Fruit fly (Drosophila melanogaster) whole organism: ENCODE measurements around the gene CG14259.

Experiments used
- CG8478 ChIP-seq: fragments of >200 bp; optimal IDR thresholded peaks from 2 replicates; lab custom pipeline; 2018; ENCODE audit warnings: inconsistent platforms
- Dll ChIP-seq: fragments of >200 bp; optimal IDR thresholded peaks from 2 replicates; lab custom pipeline; 2017
- EcR ChIP-seq, 2 experiments: fragments of >200 bp; optimal IDR thresholded peaks; 2 replicates each; lab custom pipeline; 2017; ENCODE audit warnings: missing biosample characterization in 2 of 2, missing genetic modification characterization in 2 of 2, missing genetic modification reagents in 2 of 2
- pan ChIP-seq: fragments of >200 bp; optimal IDR thresholded peaks from 2 replicates; lab custom pipeline; 2017
- psq ChIP-seq: fragments of >200 bp; optimal IDR thresholded peaks from 2 replicates; lab custom pipeline; 2017
- usp ChIP-seq: fragments of >200 bp; optimal IDR thresholded peaks from 2 replicates; lab custom pipeline; 2017; ENCODE audit warnings: missing biosample characterization, missing genetic modification characterization, mixed read lengths

CG14259 gene

dm6 chr3R:27106134-27106694, 11.9 kb downstream of the CG14259 start, which contains the start of gene CAH9:
TSS of gene CAH9 (minus strand) at chr3R:27106184.
- TF ChIP-seq EcR (GFP tag; optimal IDR thresholded peaks at IDR 0.05; lab: Kevin White, UChicago) (no peak), CG8478 (lab: Kevin White, UChicago) (no peak), psq (lab: Kevin White, UChicago) (no peak), usp (GFP tag; lab: Kevin White, UChicago) (no peak), pan (lab: Kevin White, UChicago) (no peak), Dll (lab: Kevin White, UChicago) (no peak)

DNA sequence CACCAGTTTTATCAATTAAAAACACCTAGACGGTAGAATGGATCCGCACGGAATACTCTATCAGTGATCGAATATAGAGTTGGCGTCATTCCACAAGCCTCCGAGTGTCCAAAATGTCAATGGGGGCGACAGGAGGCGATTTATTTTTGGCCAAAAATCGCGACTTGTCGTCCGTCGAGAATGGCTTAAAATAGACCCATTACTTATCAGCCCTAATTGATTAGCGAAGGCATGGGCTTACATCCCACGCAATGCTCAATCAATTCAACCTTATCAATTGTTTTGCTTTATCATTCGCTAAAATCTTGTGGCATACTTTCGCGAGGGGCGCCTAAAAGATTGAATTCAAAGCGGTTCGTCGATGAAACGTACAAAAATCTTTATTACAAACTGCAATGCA, 13.8 kb downstream of the CG14259 start:
- TF ChIP-seq psq (lab: Kevin White, UChicago) (no peak), usp (GFP tag; lab: Kevin White, UChicago) (no peak), pan (lab: Kevin White, UChicago) (no peak), CG8478 (lab: Kevin White, UChicago) (no peak), EcR (GFP tag; optimal IDR thresholded peaks at IDR 0.05; lab: Kevin White, UChicago) (no peak), Dll (lab: Kevin White, UChicago) (no peak)

DNA sequence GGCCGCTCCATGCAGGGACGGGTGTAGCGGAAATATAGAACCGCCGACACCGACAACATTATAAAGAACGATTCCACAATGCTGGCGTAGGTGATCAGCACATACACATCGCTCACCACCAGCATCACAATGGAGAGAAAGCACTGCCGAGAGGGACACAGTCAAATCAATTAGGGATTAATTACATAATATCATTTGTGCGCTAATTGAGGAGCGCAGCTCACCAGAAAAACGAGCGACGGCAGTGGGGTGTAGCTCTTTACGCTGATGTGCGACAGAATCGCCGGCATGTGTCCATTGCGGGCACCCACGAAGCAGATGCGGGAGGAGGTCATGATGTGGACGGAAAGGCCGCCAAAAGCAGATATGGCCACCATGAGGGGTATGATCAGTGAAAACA, 15.1 kb downstream of the CG14259 start:
- TF ChIP-seq usp (GFP tag; lab: Kevin White, UChicago) (no peak), Dll (lab: Kevin White, UChicago) (no peak), psq (lab: Kevin White, UChicago) (no peak), pan (lab: Kevin White, UChicago) (no peak), CG8478 (lab: Kevin White, UChicago) (no peak), EcR (GFP tag; optimal IDR thresholded peaks at IDR 0.05; lab: Kevin White, UChicago) (no peak)

- TF ChIP-seq EcR (GFP tag; optimal IDR thresholded peaks at IDR 0.05; lab: Kevin White, UChicago) (peak in 1 of 2 experiments; percentile 72), psq (lab: Kevin White, UChicago) (no peak)
These were observed 17.7 kb downstream of the CG14259 start, which contains the start of the genes gb and CG5815 for dm6 chr3R:27111784-27112602. TSS of gene gb (minus strand) at chr3R:27112270. TSS of gene CG5815 (plus strand) at chr3R:27112566.

- TF ChIP-seq CG8478 (lab: Kevin White, UChicago): no peak
These were observed 22.2 kb downstream of the CG14259 start, which contains the start of the genes CG6066 and CG5880 for dm6 chr3R:27116465-27117092. TSS of gene CG6066 (minus strand) at chr3R:27116707. TSS of gene CG5880 (plus strand) at chr3R:27116745.

DNA sequence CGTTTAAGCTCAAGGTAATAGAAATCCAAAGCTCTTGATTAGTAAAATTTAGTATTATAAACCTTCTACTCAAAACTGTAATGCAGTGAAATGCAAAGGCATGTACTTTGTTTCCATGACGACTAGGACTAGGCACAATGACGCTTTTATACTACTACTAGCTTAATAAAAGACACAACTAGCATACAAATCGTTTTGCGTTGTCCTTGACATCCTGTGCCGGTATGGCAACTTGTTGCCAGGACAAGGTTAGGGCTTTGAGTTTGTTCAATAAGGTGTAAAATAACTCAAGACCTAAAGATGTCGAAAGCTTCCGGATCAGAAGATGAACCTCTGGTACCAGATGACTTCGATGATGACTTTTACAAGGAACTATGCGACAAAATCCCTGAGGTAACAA, 24.0 kb downstream of the CG14259 start, which contains the start of gene CG5882:
TSS of gene CG5882 (plus strand) at position 301 of the 400 bp plus-strand sequence.
- no peak for TF ChIP-seq Dll (lab: Kevin White, UChicago)
- no peak for TF ChIP-seq usp (GFP tag; lab: Kevin White, UChicago)

- TF ChIP-seq CG8478 (lab: Kevin White, UChicago): no peak
- TF ChIP-seq usp (GFP tag; lab: Kevin White, UChicago): no peak
- TF ChIP-seq Dll (lab: Kevin White, UChicago): no peak
- no peak for TF ChIP-seq pan (lab: Kevin White, UChicago)
- TF ChIP-seq psq (lab: Kevin White, UChicago): no peak
- TF ChIP-seq EcR (GFP tag; optimal IDR thresholded peaks at IDR 0.05; lab: Kevin White, UChicago): no peak
These were observed 30.3 kb downstream of the CG14259 start, which contains the start of gene CG6059 for dm6 chr3R:27124588-27124987. TSS of gene CG6059 (minus strand) at chr3R:27124688.

DNA sequence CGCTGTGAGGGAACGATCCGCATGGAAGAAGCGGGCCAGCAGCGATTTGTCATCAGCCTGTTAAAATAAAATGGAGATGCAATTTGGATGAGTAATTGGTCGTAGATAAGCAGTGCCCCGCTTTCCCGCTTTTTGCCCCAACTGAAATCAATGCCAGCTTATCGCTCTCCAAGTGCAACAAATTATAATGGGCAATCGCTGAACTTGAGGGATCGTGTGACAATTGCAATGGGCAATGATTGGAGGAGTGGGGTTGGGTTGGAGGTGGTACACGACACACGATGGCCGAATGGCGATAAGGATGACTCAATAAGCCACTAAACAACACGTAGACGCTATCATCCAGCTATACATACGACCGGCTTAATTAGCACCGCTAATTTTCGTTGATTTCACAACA, 34.4 kb downstream of the CG14259 start:
- no peak for TF ChIP-seq usp (GFP tag; lab: Kevin White, UChicago)
- TF ChIP-seq Dll (lab: Kevin White, UChicago): no peak
- TF ChIP-seq pan (lab: Kevin White, UChicago): no peak
- no peak for TF ChIP-seq psq (lab: Kevin White, UChicago)
- TF ChIP-seq CG8478 (lab: Kevin White, UChicago): no peak
- no peak for TF ChIP-seq EcR (GFP tag; optimal IDR thresholded peaks at IDR 0.05; lab: Kevin White, UChicago)

DNA sequence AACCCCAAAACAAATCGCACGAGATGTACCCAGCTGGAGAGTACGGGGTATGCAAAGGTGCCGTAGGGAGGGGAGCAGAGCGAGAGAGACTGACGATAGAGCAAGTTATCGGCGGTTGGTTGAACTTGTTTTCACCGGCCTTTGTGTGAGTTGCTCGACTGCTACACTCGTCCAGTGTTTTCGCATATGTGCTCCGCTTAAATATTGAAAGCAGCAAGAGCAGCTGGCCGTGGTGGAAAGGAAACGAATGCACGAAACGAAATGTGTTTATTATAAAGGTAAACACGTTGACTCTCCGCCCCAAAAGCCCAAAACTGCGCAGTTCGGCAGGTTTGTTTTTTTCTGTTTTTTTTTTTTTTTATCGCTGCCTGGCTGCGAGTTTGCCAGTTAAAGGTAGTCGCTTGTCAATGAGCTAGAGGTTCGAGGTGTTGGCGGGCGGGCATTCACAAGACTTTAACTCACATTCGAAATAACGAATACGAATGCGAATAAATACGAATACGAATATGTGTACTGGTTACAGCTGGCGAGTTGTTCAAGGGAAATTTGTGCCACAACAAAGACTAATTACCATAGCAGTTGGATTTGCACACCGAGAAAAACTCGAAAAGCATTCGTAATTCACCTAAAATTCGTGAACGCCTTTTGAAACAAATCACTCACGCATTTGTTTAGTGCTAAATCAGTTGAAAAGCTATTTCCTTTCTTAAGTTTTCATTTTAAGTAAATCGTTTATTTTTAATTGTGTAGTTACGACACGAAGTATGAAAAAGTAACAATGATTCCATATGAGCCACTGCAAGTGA, 35.5 kb downstream of the CG14259 start:
- TF ChIP-seq pan (lab: Kevin White, UChicago): no peak

DNA sequence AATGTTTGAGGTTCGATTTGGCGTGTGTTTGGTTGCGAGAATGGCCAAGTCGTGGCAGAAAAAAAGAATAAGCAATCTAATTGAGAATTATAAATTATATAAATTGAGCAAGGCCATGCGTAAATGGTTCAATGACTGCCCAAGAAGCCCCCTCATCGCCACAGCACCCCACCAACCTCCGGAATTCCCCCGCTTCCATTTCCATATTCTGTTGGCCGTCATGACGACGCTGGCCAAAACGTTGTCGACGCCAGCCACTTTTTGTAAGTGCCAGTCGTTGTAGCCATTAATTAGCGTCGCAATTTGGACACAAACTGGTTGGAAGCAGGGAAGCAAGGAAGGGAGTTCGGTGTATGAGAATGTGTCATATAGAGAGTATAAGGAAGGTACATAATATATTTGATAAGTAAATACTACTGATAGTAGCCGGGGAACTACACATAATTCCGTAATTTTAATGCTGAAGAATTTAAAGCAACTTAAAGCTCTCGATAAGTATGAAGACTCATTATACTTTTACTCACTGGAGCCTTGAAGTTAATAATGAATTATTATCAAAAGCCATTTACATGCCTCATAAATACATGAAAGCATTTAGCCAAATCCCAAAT, 36.3 kb downstream of the CG14259 start:
- TF ChIP-seq CG8478 (lab: Kevin White, UChicago) (no peak), Dll (lab: Kevin White, UChicago) (no peak), usp (GFP tag; lab: Kevin White, UChicago) (no peak), EcR (GFP tag; optimal IDR thresholded peaks at IDR 0.05; lab: Kevin White, UChicago) (no peak), pan (lab: Kevin White, UChicago) (no peak), psq (lab: Kevin White, UChicago) (no peak)
